Fruit fly (Drosophila melanogaster) Kc167 (cell line): Measurements from ENCODE around the gene NaPi-III.

Source experiments
- Myc ChIP-seq: fragments of >200 bp; optimal IDR thresholded peaks from 2 replicates; lab custom pipeline; 2017; ENCODE audit warnings: missing external identifiers
- Sin3A ChIP-seq: fragments of >200 bp; optimal IDR thresholded peaks from 2 replicates; lab custom pipeline; 2018; ENCODE audit warnings: missing external identifiers
- h ChIP-seq: fragments of >200 bp; optimal IDR thresholded peaks from 3 replicates; lab custom pipeline; 2018; ENCODE audit warnings: missing external identifiers
- insv ChIP-seq: fragments of >200 bp; optimal IDR thresholded peaks from 3 replicates; lab custom pipeline; 2018; ENCODE audit warnings: missing external identifiers
- psq ChIP-seq: fragments of >200 bp; optimal IDR thresholded peaks from 2 replicates; lab custom pipeline; 2017; ENCODE audit warnings: missing external identifiers
- ttk ChIP-seq: sonication (Bioruptor generic); optimal IDR thresholded peaks from 2 replicates; lab custom pipeline; 2017; ENCODE audit warnings: missing external identifiers

dm6 chr3L:11124841-11125240 is 1.7 kb downstream of the NaPi-III start:
- no peak for TF ChIP-seq h (lab: Kevin White, UChicago)
- TF ChIP-seq Myc (lab: Kevin White, UChicago) = no peak
- TF ChIP-seq Sin3A = no peak
- TF ChIP-seq psq = no peak
- TF ChIP-seq insv (lab: Kevin White, UChicago) = no peak
- TF ChIP-seq ttk = no peak
